Fruit fly (Drosophila melanogaster) whole organism, embryonic: Measurements from ENCODE around the gene spg.

Experiments used
- Abd-B ChIP-seq: fragments of 200-800 bp; sonication (Bioruptor generic); optimal IDR thresholded peaks from 2 replicates; lab custom pipeline; 2018; ENCODE audit warnings: missing biosample characterization, mild to moderate bottlenecking, missing genetic modification characterization, moderate library complexity
- Ada2b ChIP-seq: fragments of 200-800 bp; sonication (Bioruptor generic); IDR thresholded peaks from 2 replicates; pipeline ENCODE4 v1.3.6; 2022; ENCODE audit warnings: missing biosample characterization, missing genetic modification characterization
- CG1024 ChIP-seq: fragments of 200-800 bp; sonication (Bioruptor generic); IDR thresholded peaks from 2 replicates; pipeline ENCODE4 v1.3.6; 2022; ENCODE audit warnings: missing biosample characterization, missing genetic modification characterization
- CG10267 ChIP-seq: fragments of 200-800 bp; sonication (Bioruptor generic); optimal IDR thresholded peaks from 2 replicates; lab custom pipeline; 2018; ENCODE audit warnings: missing biosample characterization, mild to moderate bottlenecking, missing genetic modification characterization, moderate library complexity
- CG10462 ChIP-seq: fragments of 200-800 bp; sonication (Bioruptor generic); optimal IDR thresholded peaks from 2 replicates; lab custom pipeline; 2016; ENCODE audit warnings: missing biosample characterization, missing genetic modification characterization
- CG10654 ChIP-seq: fragments of 200-800 bp; sonication (Bioruptor generic); optimal IDR thresholded peaks from 2 replicates; lab custom pipeline; 2016; ENCODE audit warnings: missing biosample characterization, missing genetic modification characterization
- CG11398 ChIP-seq: fragments of 200-800 bp; sonication (Bioruptor generic); optimal IDR thresholded peaks from 2 replicates; lab custom pipeline; 2016; ENCODE audit warnings: missing biosample characterization, missing genetic modification characterization
- CG11723 ChIP-seq: fragments of 200-800 bp; sonication (Bioruptor generic); optimal IDR thresholded peaks from 2 replicates; lab custom pipeline; 2017; ENCODE audit warnings: missing biosample characterization, mild to moderate bottlenecking, missing genetic modification characterization
- CG12744 ChIP-seq: fragments of 200-800 bp; sonication (Bioruptor generic); optimal IDR thresholded peaks from 2 replicates; lab custom pipeline; 2016; ENCODE audit warnings: missing biosample characterization, missing genetic modification characterization
- CG13287 ChIP-seq: fragments of 200-800 bp; sonication (Bioruptor generic); IDR thresholded peaks from 2 replicates; pipeline ENCODE4 v1.3.6; 2022; ENCODE audit warnings: missing biosample characterization, missing genetic modification characterization; ENCODE audit not compliant: partially characterized antibody
- CG14667 ChIP-seq: fragments of 200-800 bp; sonication (Bioruptor generic); IDR thresholded peaks from 2 replicates; pipeline ENCODE4 v1.3.6; 2022; ENCODE audit warnings: missing biosample characterization, missing genetic modification characterization
- CG14860 ChIP-seq: fragments of 200-800 bp; sonication (Bioruptor generic); IDR thresholded peaks from 3 replicates; pipeline ENCODE4 v1.3.6; 2022; ENCODE audit warnings: missing biosample characterization, missing genetic modification characterization; ENCODE audit not compliant: partially characterized antibody
- CG17361 ChIP-seq: fragments of 200-800 bp; sonication (Bioruptor generic); IDR thresholded peaks from 3 replicates; pipeline ENCODE4 v1.3.6; 2022; ENCODE audit warnings: missing biosample characterization, missing genetic modification characterization
- CG17802 ChIP-seq: fragments of 200-800 bp; sonication (Bioruptor generic); optimal IDR thresholded peaks from 2 replicates; lab custom pipeline; 2018; ENCODE audit warnings: missing biosample characterization, mild to moderate bottlenecking, missing genetic modification characterization, moderate library complexity
- CG18764 ChIP-seq: fragments of 200-800 bp; sonication (Bioruptor generic); optimal IDR thresholded peaks from 3 replicates; lab custom pipeline; 2016; ENCODE audit warnings: missing biosample characterization, missing genetic modification characterization
- CG2120 ChIP-seq: fragments of 200-800 bp; sonication (Bioruptor generic); optimal IDR thresholded peaks from 3 replicates; lab custom pipeline; 2016; ENCODE audit warnings: missing biosample characterization, missing genetic modification characterization
- CG34224 ChIP-seq: fragments of 200-800 bp; sonication (Bioruptor generic); IDR thresholded peaks from 3 replicates; pipeline ENCODE4 v1.3.6; 2022; ENCODE audit warnings: missing biosample characterization, missing genetic modification characterization; ENCODE audit not compliant: partially characterized antibody
- CG8388 ChIP-seq: fragments of 200-800 bp; sonication (Bioruptor generic); optimal IDR thresholded peaks from 2 replicates; lab custom pipeline; 2019; ENCODE audit warnings: missing biosample characterization, mild to moderate bottlenecking, missing genetic modification characterization, moderate library complexity
- CG9932 ChIP-seq: fragments of 200-800 bp; sonication (Bioruptor generic); IDR thresholded peaks from 2 replicates; pipeline ENCODE4 v1.3.6; 2022; ENCODE audit warnings: missing biosample characterization, missing genetic modification characterization
- Dll ChIP-seq: fragments of 200-800 bp; sonication (Bioruptor generic); IDR thresholded peaks from 4 replicates; pipeline ENCODE4 v1.3.6; 2022; ENCODE audit warnings: missing biosample characterization, missing genetic modification characterization; ENCODE audit not compliant: partially characterized antibody
- E2f1 ChIP-seq: fragments of 200-800 bp; sonication (Bioruptor generic); IDR thresholded peaks from 2 replicates; pipeline ENCODE4 v1.3.6; 2022; ENCODE audit warnings: missing biosample characterization, missing genetic modification characterization
- E2f2 ChIP-seq: fragments of 200-800 bp; sonication (Bioruptor generic); IDR thresholded peaks from 2 replicates; pipeline ENCODE4 v1.3.6; 2022; ENCODE audit warnings: missing biosample characterization, missing genetic modification characterization
- HLH54F ChIP-seq: fragments of 200-800 bp; sonication (Bioruptor generic); optimal IDR thresholded peaks from 3 replicates; lab custom pipeline; 2016; ENCODE audit warnings: missing biosample characterization, missing genetic modification characterization
- HmgZ ChIP-seq: fragments of 200-800 bp; sonication (Bioruptor generic); optimal IDR thresholded peaks from 2 replicates; lab custom pipeline; 2018; ENCODE audit warnings: missing biosample characterization, mild to moderate bottlenecking, missing genetic modification characterization
- Hr3 ChIP-seq: fragments of 200-800 bp; sonication (Bioruptor generic); optimal IDR thresholded peaks from 3 replicates; lab custom pipeline; 2016; ENCODE audit warnings: missing biosample characterization, missing genetic modification characterization
- Sox100B ChIP-seq: fragments of 200-800 bp; sonication (Bioruptor generic); optimal IDR thresholded peaks from 3 replicates; lab custom pipeline; 2018; ENCODE audit warnings: missing biosample characterization, mild to moderate bottlenecking, missing genetic modification characterization
- Xbp1 ChIP-seq: fragments of 200-800 bp; sonication (Bioruptor generic); optimal IDR thresholded peaks from 3 replicates; lab custom pipeline; 2016; ENCODE audit warnings: missing biosample characterization, mild to moderate bottlenecking, missing genetic modification characterization
- ac ChIP-seq: fragments of 200-800 bp; sonication (Bioruptor generic); optimal IDR thresholded peaks from 3 replicates; lab custom pipeline; 2017; ENCODE audit warnings: missing biosample characterization, mild to moderate bottlenecking, missing genetic modification characterization
- al ChIP-seq: fragments of 200-800 bp; sonication (Bioruptor generic); IDR thresholded peaks from 2 replicates; pipeline ENCODE4 v1.3.6; 2022; ENCODE audit warnings: missing biosample characterization, missing genetic modification characterization
- amos ChIP-seq: fragments of 200-800 bp; sonication (Bioruptor generic); IDR thresholded peaks from 2 replicates; pipeline ENCODE4 v1.3.6; 2022; ENCODE audit warnings: missing biosample characterization, missing genetic modification characterization; ENCODE audit not compliant: partially characterized antibody
- btn ChIP-seq: fragments of 200-800 bp; sonication (Bioruptor generic); optimal IDR thresholded peaks from 2 replicates; lab custom pipeline; 2016; ENCODE audit warnings: missing biosample characterization, missing genetic modification characterization
- cas ChIP-seq: fragments of 200-800 bp; sonication (Bioruptor generic); IDR thresholded peaks from 2 replicates; pipeline ENCODE4 v1.3.6; 2022; ENCODE audit warnings: missing biosample characterization, missing genetic modification characterization
- chinmo ChIP-seq: fragments of 200-800 bp; sonication (Bioruptor generic); IDR thresholded peaks from 4 replicates; pipeline ENCODE4 v1.3.6; 2022; ENCODE audit warnings: missing biosample characterization, missing genetic modification characterization; ENCODE audit not compliant: partially characterized antibody
- en ChIP-seq: fragments of 200-800 bp; sonication (Bioruptor generic); optimal IDR thresholded peaks from 2 replicates; lab custom pipeline; 2016; ENCODE audit warnings: missing biosample characterization, missing genetic modification characterization
- exex ChIP-seq: fragments of 200-800 bp; sonication (Bioruptor generic); optimal IDR thresholded peaks from 4 replicates; lab custom pipeline; 2018; ENCODE audit warnings: missing biosample characterization, mild to moderate bottlenecking, missing genetic modification characterization, moderate library complexity
- ftz-f1 ChIP-seq: fragments of 200-800 bp; sonication (Bioruptor generic); optimal IDR thresholded peaks from 2 replicates; lab custom pipeline; 2016; ENCODE audit warnings: missing biosample characterization, missing genetic modification characterization
- grau ChIP-seq: fragments of 200-800 bp; optimal IDR thresholded peaks from 3 replicates; lab custom pipeline; 2019; ENCODE audit warnings: missing biosample characterization, mild to moderate bottlenecking, missing genetic modification characterization, moderate library complexity
- h ChIP-seq: fragments of >200 bp; optimal IDR thresholded peaks from 2 replicates; lab custom pipeline; 2017
- ken ChIP-seq: fragments of 200-800 bp; sonication (Bioruptor generic); IDR thresholded peaks from 3 replicates; pipeline ENCODE4 v1.3.6; 2022; ENCODE audit warnings: missing biosample characterization, missing genetic modification characterization
- lmd ChIP-seq: fragments of 200-800 bp; sonication (Bioruptor generic); IDR thresholded peaks from 2 replicates; pipeline ENCODE4 v1.3.6; 2022; ENCODE audit warnings: missing biosample characterization, missing genetic modification characterization
- mld ChIP-seq: fragments of 200-800 bp; sonication (Bioruptor generic); IDR thresholded peaks from 3 replicates; pipeline ENCODE4 v1.3.6; 2022; ENCODE audit warnings: missing biosample characterization, missing genetic modification characterization; ENCODE audit not compliant: partially characterized antibody
- onecut ChIP-seq: fragments of 200-800 bp; sonication (Bioruptor generic); IDR thresholded peaks from 2 replicates; pipeline ENCODE4 v1.3.6; 2022; ENCODE audit warnings: missing biosample characterization, missing genetic modification characterization
- p53 ChIP-seq: fragments of 200-800 bp; sonication (Bioruptor generic); optimal IDR thresholded peaks from 2 replicates; lab custom pipeline; 2016; ENCODE audit warnings: missing biosample characterization, missing genetic modification characterization
- pnt ChIP-seq: fragments of 200-800 bp; sonication (Bioruptor generic); optimal IDR thresholded peaks from 3 replicates; lab custom pipeline; 2016; ENCODE audit warnings: missing biosample characterization, missing genetic modification characterization
- row ChIP-seq: fragments of 200-800 bp; sonication (Bioruptor generic); IDR thresholded peaks from 3 replicates; pipeline ENCODE4 v1.3.6; 2022; ENCODE audit warnings: missing biosample characterization, missing genetic modification characterization
- scrt ChIP-seq: fragments of 200-800 bp; sonication (Bioruptor generic); optimal IDR thresholded peaks from 2 replicates; lab custom pipeline; 2018; ENCODE audit warnings: missing biosample characterization, mild to moderate bottlenecking, missing genetic modification characterization, moderate library complexity
- seq ChIP-seq: fragments of 200-800 bp; sonication (Bioruptor generic); IDR thresholded peaks from 2 replicates; pipeline ENCODE4 v1.3.6; 2022; ENCODE audit warnings: missing biosample characterization, missing genetic modification characterization
- slp2 ChIP-seq: fragments of 200-800 bp; sonication (Bioruptor generic); optimal IDR thresholded peaks from 2 replicates; lab custom pipeline; 2016; ENCODE audit warnings: missing biosample characterization, missing genetic modification characterization
- trem ChIP-seq: fragments of 200-800 bp; optimal IDR thresholded peaks from 3 replicates; lab custom pipeline; 2019; ENCODE audit warnings: missing biosample characterization, mild to moderate bottlenecking, missing genetic modification characterization, moderate library complexity
- ttk ChIP-seq: fragments of 200-800 bp; sonication (Bioruptor generic); IDR thresholded peaks from 2 replicates; pipeline ENCODE4 v2.1.2; 2022; ENCODE audit warnings: missing biosample characterization, missing genetic modification characterization
- vnd ChIP-seq: fragments of 200-800 bp; sonication (Bioruptor generic); IDR thresholded peaks from 3 replicates; pipeline ENCODE4 v1.3.6; 2022; ENCODE audit warnings: missing biosample characterization, missing genetic modification characterization; ENCODE audit not compliant: partially characterized antibody
- wor ChIP-seq: fragments of 200-800 bp; sonication (Bioruptor generic); IDR thresholded peaks from 2 replicates; pipeline ENCODE4 v1.3.6; 2022; ENCODE audit warnings: missing biosample characterization, missing genetic modification characterization

The spg gene

DNA sequence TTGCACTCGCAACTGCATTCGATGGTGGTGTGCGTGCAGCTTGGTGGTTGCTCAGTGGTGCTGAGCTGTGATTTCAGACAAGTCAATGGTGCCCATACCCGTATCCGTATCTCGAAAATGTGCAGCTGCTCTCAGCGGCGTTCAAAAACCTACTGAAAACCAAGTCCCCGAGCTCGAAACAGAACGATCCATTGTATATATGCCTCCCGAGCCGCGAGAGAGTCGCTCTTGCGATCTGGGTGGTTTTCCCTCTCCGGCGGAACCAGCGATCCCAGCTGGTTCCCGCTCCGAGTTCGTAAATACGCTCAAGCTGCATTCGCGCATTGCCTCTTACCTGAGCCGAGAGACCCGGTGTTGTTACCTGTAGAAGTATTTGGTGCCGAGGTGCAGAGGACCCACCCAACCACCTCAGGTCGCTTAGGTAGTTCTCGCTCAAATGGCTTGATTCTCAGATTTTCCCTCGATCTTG lies 14.0 kb downstream of the spg start, which contains the start of gene Inx3 (continued):
- TF ChIP-seq CG10267 = no peak
- TF ChIP-seq onecut = no peak
- TF ChIP-seq h (lab: Kevin White, UChicago) = no peak
- TF ChIP-seq CG10462 (GFP tag; lab: Kevin White, UChicago) = no peak
- no peak for TF ChIP-seq CG10654 (GFP tag; lab: Kevin White, UChicago)
- TF ChIP-seq CG14667 (GFP tag; lab: Robert Waterston, UW) = no peak
- no peak for TF ChIP-seq CG18764 (GFP tag; lab: Kevin White, UChicago)
- no peak for TF ChIP-seq wor (GFP tag; lab: Robert Waterston, UW)
- TF ChIP-seq HLH54F (GFP tag; lab: Kevin White, UChicago) = no peak
- TF ChIP-seq Ada2b = no peak
- TF ChIP-seq lmd (GFP tag; lab: Robert Waterston, UW) = no peak
- no peak for TF ChIP-seq grau (tag; lab: Kevin White, UChicago)
- no peak for TF ChIP-seq btn (GFP tag; lab: Kevin White, UChicago)
- no peak for TF ChIP-seq Dll
- TF ChIP-seq ken = no peak
- no peak for TF ChIP-seq E2f2
- no peak for TF ChIP-seq vnd (GFP tag; lab: Robert Waterston, UW)
- no peak for TF ChIP-seq exex (tag; lab: Kevin White, UChicago)
- TF ChIP-seq chinmo (GFP tag; lab: Robert Waterston, UW) = peak; percentile 72; the same call in 2 of the 4 replicates
- peak; percentile 15 for TF ChIP-seq CG11398 (GFP tag; lab: Kevin White, UChicago)
- no peak for TF ChIP-seq mld (GFP tag; lab: Robert Waterston, UW)
- no peak for TF ChIP-seq CG34224 (GFP tag; lab: Robert Waterston, UW)
- no peak for TF ChIP-seq al (GFP tag; lab: Robert Waterston, UW)
- no peak for TF ChIP-seq slp2 (GFP tag; lab: Kevin White, UChicago)
- TF ChIP-seq E2f1 = no peak
- no peak for TF ChIP-seq CG12744 (GFP tag; lab: Kevin White, UChicago)
- no peak for TF ChIP-seq CG17802 (tag; lab: Kevin White, UChicago)
- no peak; the same call in 2 of the 3 replicates for TF ChIP-seq row (GFP tag; lab: Robert Waterston, UW)
- no peak for TF ChIP-seq CG2120 (GFP tag; lab: Kevin White, UChicago)
- no peak for TF ChIP-seq cas (GFP tag; lab: Robert Waterston, UW)
- no peak for TF ChIP-seq CG17361 (GFP tag; lab: Robert Waterston, UW)
- no peak for TF ChIP-seq ttk (GFP tag; lab: Robert Waterston, UW)
- TF ChIP-seq Hr3 = no peak
- peak; percentile 28; the same call in 1 of the 2 replicates for TF ChIP-seq seq (GFP tag; lab: Robert Waterston, UW)
- no peak for TF ChIP-seq HmgZ
- peak; percentile 46 for TF ChIP-seq ac
- no peak for TF ChIP-seq Abd-B (GFP tag; lab: Kevin White, UChicago)
- TF ChIP-seq CG14860 (GFP tag; lab: Robert Waterston, UW) = no peak
- TF ChIP-seq CG8388 (GFP tag; lab: Kevin White, UChicago) = no peak
- TF ChIP-seq CG11723 (GFP tag; lab: Kevin White, UChicago) = no peak
- TF ChIP-seq CG9932 (GFP tag; lab: Robert Waterston, UW) = no peak
- 0 out of 2 replicates have a peak, but pooled peaks have one; percentile 28 for TF ChIP-seq CG1024 (GFP tag; lab: Robert Waterston, UW)
- no peak for TF ChIP-seq pnt (GFP tag; lab: Kevin White, UChicago)
- no peak for TF ChIP-seq en (GFP tag; lab: Kevin White, UChicago)
- no peak for TF ChIP-seq Xbp1 (GFP tag; lab: Kevin White, UChicago)
- no peak for TF ChIP-seq scrt (GFP tag; lab: Kevin White, UChicago)
- TF ChIP-seq Sox100B (GFP tag; lab: Kevin White, UChicago) = no peak
- peak; percentile 44 for TF ChIP-seq CG13287
- TF ChIP-seq amos = no peak; the same call in 1 of the 2 replicates
- no peak for TF ChIP-seq trem
- TF ChIP-seq ftz-f1 (GFP tag; lab: Kevin White, UChicago) = peak; percentile 2
- peak; percentile 58 for TF ChIP-seq p53 (GFP tag; lab: Kevin White, UChicago)
